Fruit fly (Drosophila melanogaster) whole organism, pupa: ENCODE results near the gene CG43349.

Experiments
- CG10348 ChIP-seq: fragments of 200-800 bp; sonication (Bioruptor generic); IDR thresholded peaks from 2 replicates; pipeline ENCODE4 v1.3.6; 2022; ENCODE audit warnings: missing biosample characterization, missing genetic modification characterization
- CG12605 ChIP-seq: fragments of 200-800 bp; sonication (Bioruptor generic); IDR thresholded peaks from 2 replicates; pipeline ENCODE4 v1.3.6; 2022; ENCODE audit warnings: missing biosample characterization, missing genetic modification characterization
- CG13204 ChIP-seq: fragments of 200-800 bp; sonication (Bioruptor generic); optimal IDR thresholded peaks from 2 replicates; lab custom pipeline; 2018; ENCODE audit warnings: missing biosample characterization, mild to moderate bottlenecking, missing genetic modification characterization, moderate library complexity
- CG14655 ChIP-seq: fragments of 200-800 bp; sonication (Bioruptor generic); optimal IDR thresholded peaks from 3 replicates; lab custom pipeline; 2017; ENCODE audit warnings: mild to moderate bottlenecking, missing biosample characterization, missing genetic modification reagents, missing genetic modification characterization
- CG15710 ChIP-seq: fragments of 200-800 bp; sonication (Bioruptor generic); optimal IDR thresholded peaks from 2 replicates; lab custom pipeline; 2018; ENCODE audit warnings: missing biosample characterization, mild to moderate bottlenecking, missing genetic modification characterization, moderate library complexity
- CG17806 ChIP-seq: fragments of 200-800 bp; sonication (Bioruptor generic); optimal IDR thresholded peaks from 2 replicates; lab custom pipeline; 2018; ENCODE audit warnings: missing biosample characterization, mild to moderate bottlenecking, missing genetic modification characterization, moderate library complexity
- CG32121 ChIP-seq: fragments of 200-800 bp; sonication (Bioruptor generic); IDR thresholded peaks from 2 replicates; pipeline ENCODE4 v1.3.6; 2022; ENCODE audit warnings: missing biosample characterization, missing genetic modification characterization
- CG34367 ChIP-seq: fragments of 200-800 bp; sonication (Bioruptor generic); optimal IDR thresholded peaks from 2 replicates; lab custom pipeline; 2018; ENCODE audit warnings: missing biosample characterization, mild to moderate bottlenecking, missing genetic modification characterization
- CG4496 ChIP-seq: fragments of 200-800 bp; sonication (Bioruptor generic); IDR thresholded peaks from 3 replicates; pipeline ENCODE4 v1.3.6; 2022; ENCODE audit warnings: missing biosample characterization, missing genetic modification characterization
- CG8159 ChIP-seq: fragments of 200-800 bp; sonication (Bioruptor generic); optimal IDR thresholded peaks from 3 replicates; lab custom pipeline; 2018; ENCODE audit warnings: missing biosample characterization, mild to moderate bottlenecking, missing genetic modification characterization, moderate library complexity
- CG8301 ChIP-seq: fragments of 200-800 bp; sonication (Bioruptor generic); optimal IDR thresholded peaks from 2 replicates; lab custom pipeline; 2018; ENCODE audit warnings: missing biosample characterization, mild to moderate bottlenecking, missing genetic modification characterization
- CG9948 ChIP-seq: fragments of 200-800 bp; sonication (Bioruptor generic); optimal IDR thresholded peaks from 2 replicates; lab custom pipeline; 2018; ENCODE audit warnings: missing biosample characterization, mild to moderate bottlenecking, missing genetic modification characterization, moderate library complexity
- D1 ChIP-seq: fragments of 200-800 bp; sonication (Bioruptor generic); optimal IDR thresholded peaks from 2 replicates; lab custom pipeline; 2018; ENCODE audit warnings: missing biosample characterization, mild to moderate bottlenecking, missing genetic modification characterization, moderate library complexity
- EcR ChIP-seq: fragments of 200-800 bp; sonication (Bioruptor generic); optimal IDR thresholded peaks from 3 replicates; lab custom pipeline; 2019; ENCODE audit warnings: missing biosample characterization, missing genetic modification characterization, mild to moderate bottlenecking, moderate library complexity, missing genetic modification reagents
- Ets98B ChIP-seq: fragments of 200-800 bp; sonication (Bioruptor generic); IDR thresholded peaks from 2 replicates; pipeline ENCODE4 v1.3.6; 2022; ENCODE audit warnings: missing biosample characterization, missing genetic modification characterization
- Pif1A ChIP-seq: fragments of 200-800 bp; sonication (Bioruptor generic); optimal IDR thresholded peaks from 3 replicates; lab custom pipeline; 2016; ENCODE audit warnings: missing biosample characterization, missing genetic modification characterization
- Pif1B ChIP-seq: fragments of 200-800 bp; sonication (Bioruptor generic); optimal IDR thresholded peaks from 3 replicates; lab custom pipeline; 2016; ENCODE audit warnings: missing biosample characterization, missing genetic modification characterization
- Snoo ChIP-seq: fragments of 200-800 bp; sonication (Bioruptor generic); optimal IDR thresholded peaks from 3 replicates; lab custom pipeline; 2017; ENCODE audit warnings: missing biosample characterization, mild to moderate bottlenecking, missing genetic modification characterization, inconsistent platforms
- fd96Ca ChIP-seq: fragments of 200-800 bp; sonication (Bioruptor generic); IDR thresholded peaks from 3 replicates; pipeline ENCODE4 v1.3.6; 2022; ENCODE audit warnings: missing biosample characterization, missing genetic modification characterization
- gl ChIP-seq: fragments of 200-800 bp; sonication (Bioruptor generic); optimal IDR thresholded peaks from 2 replicates; lab custom pipeline; 2018; ENCODE audit warnings: missing biosample characterization, mild to moderate bottlenecking, missing genetic modification characterization
- rn ChIP-seq: fragments of 200-800 bp; sonication (Bioruptor generic); IDR thresholded peaks from 2 replicates; pipeline ENCODE4 v1.3.6; 2022; ENCODE audit warnings: missing biosample characterization, missing genetic modification characterization

CG43349 gene

dm6 chr2L:1158519-1159319, 41.3 kb upstream of the CG43349 start, which contains the start of gene Tango14:
Gene Tango14 (plus strand): TSS chr2L:1158661.
- 0 out of 3 replicates have a peak, but pooled peaks have one; percentile 38 for TF ChIP-seq fd96Ca (GFP tag; lab: Robert Waterston, UW)
- 0 out of 3 replicates have a peak, but pooled peaks have one; percentile 42 for TF ChIP-seq CG4496 (GFP tag; lab: Robert Waterston, UW)
- no peak for TF ChIP-seq CG8301
- TF ChIP-seq, all 21 proteins: peak for 2

dm6 chr2L:1163538-1164143, 36.4 kb upstream of the CG43349 start, which contains the start of gene CG5080:
Gene CG5080 (minus strand): TSS chr2L:1163886.
- TF ChIP-seq CG32121 (GFP tag; lab: Robert Waterston, UW) (no peak), Pif1B (GFP tag; lab: Kevin White, UChicago) (no peak), fd96Ca (GFP tag; lab: Robert Waterston, UW) (0 out of 3 replicates have a peak, but pooled peaks have one; percentile 16), Pif1A (GFP tag; lab: Kevin White, UChicago) (no peak), CG13204 (no peak), Snoo (tag; lab: Kevin White, UChicago) (no peak), CG15710 (tag; lab: Kevin White, UChicago) (no peak)

dm6 chr2L:1164294-1164693, 35.7 kb upstream of the CG43349 start, which contains the start of gene IntS14:
Gene IntS14 (plus strand): TSS chr2L:1164443.
- TF ChIP-seq Snoo (tag; lab: Kevin White, UChicago) (no peak), Pif1B (GFP tag; lab: Kevin White, UChicago) (no peak), CG4496 (GFP tag; lab: Robert Waterston, UW) (no peak), CG13204 (no peak), D1 (tag; lab: Kevin White, UChicago) (no peak), CG12605 (no peak), CG15710 (tag; lab: Kevin White, UChicago) (no peak), rn (GFP tag; lab: Robert Waterston, UW) (no peak), EcR (GFP tag; lab: Kevin White, UChicago) (no peak), CG34367 (tag; lab: Kevin White, UChicago) (no peak), Ets98B (GFP tag; lab: Robert Waterston, UW) (no peak), CG10348 (GFP tag; lab: Robert Waterston, UW) (no peak), CG9948 (no peak), fd96Ca (GFP tag; lab: Robert Waterston, UW) (no peak), Pif1A (GFP tag; lab: Kevin White, UChicago) (no peak), CG32121 (GFP tag; lab: Robert Waterston, UW) (no peak), CG14655 (GFP tag; lab: Kevin White, UChicago) (no peak), gl (no peak), CG8159 (no peak), CG8301 (no peak)

dm6 chr2L:1166326-1166725, 33.7 kb upstream of the CG43349 start, which contains the start of gene CG14341:
Gene CG14341 (plus strand): TSS chr2L:1166506.
- TF ChIP-seq CG12605 (no peak), gl (no peak), CG34367 (tag; lab: Kevin White, UChicago) (no peak), Snoo (tag; lab: Kevin White, UChicago) (no peak), Ets98B (GFP tag; lab: Robert Waterston, UW) (no peak), fd96Ca (GFP tag; lab: Robert Waterston, UW) (no peak), CG10348 (GFP tag; lab: Robert Waterston, UW) (no peak)

- TF ChIP-seq CG10348 (GFP tag; lab: Robert Waterston, UW), result no peak
- no peak for TF ChIP-seq Pif1A (GFP tag; lab: Kevin White, UChicago)
- peak; percentile 63 for TF ChIP-seq CG15710 (tag; lab: Kevin White, UChicago)
- TF ChIP-seq EcR (GFP tag; lab: Kevin White, UChicago), result peak; percentile 99
- no peak for TF ChIP-seq CG12605
- TF ChIP-seq Pif1B (GFP tag; lab: Kevin White, UChicago), result no peak
- TF ChIP-seq CG34367 (tag; lab: Kevin White, UChicago), result peak; percentile 3
- peak; percentile 24; the same call in 1 of the 2 replicates for TF ChIP-seq Ets98B (GFP tag; lab: Robert Waterston, UW)
- no peak for TF ChIP-seq D1 (tag; lab: Kevin White, UChicago)
- TF ChIP-seq rn (GFP tag; lab: Robert Waterston, UW), result no peak
- no peak for TF ChIP-seq CG8301
- TF ChIP-seq CG4496 (GFP tag; lab: Robert Waterston, UW), result no peak
- TF ChIP-seq CG14655 (GFP tag; lab: Kevin White, UChicago), result no peak
- peak; percentile 42 for TF ChIP-seq CG8159
- no peak for TF ChIP-seq CG13204
- TF ChIP-seq gl, result no peak
- peak; percentile 42 for TF ChIP-seq CG17806
- no peak for TF ChIP-seq CG32121 (GFP tag; lab: Robert Waterston, UW)
- 0 out of 3 replicates have a peak, but pooled peaks have one; percentile 22 for TF ChIP-seq fd96Ca (GFP tag; lab: Robert Waterston, UW)
- TF ChIP-seq Snoo (tag; lab: Kevin White, UChicago), result peak; percentile 9
- peak; percentile 22 for TF ChIP-seq CG9948
These were observed 30.1 kb upstream of the CG43349 start, which contains the start of the genes CG31922 and Plap for dm6 chr2L:1169867-1170415. Gene CG31922 (plus strand): TSS chr2L:1170181. Gene Plap (minus strand): TSS chr2L:1170365.
